Fruit fly (Drosophila melanogaster): ENCODE results near the gene srw.

The srw gene

dm6 chr3L:4253611-4254300, 29.5 kb downstream of the srw start:
- no peak for TF ChIP-seq noc (tag; optimal IDR thresholded peaks at IDR 0.05)

- no peak for TF ChIP-seq noc (tag; optimal IDR thresholded peaks at IDR 0.05)
Observed at dm6 chr3L:4252862-4253610, 30.2 kb downstream of the srw start.

dm6 chr3L:4252121-4252861, 31.0 kb downstream of the srw start:
- no peak for TF ChIP-seq noc (tag; optimal IDR thresholded peaks at IDR 0.05)

dm6 chr3L:4242428-4242827, 40.9 kb downstream of the srw start, which contains the start of gene pav:
Gene pav (plus strand): TSS chr3L:4242734.
- TF ChIP-seq noc (tag; optimal IDR thresholded peaks at IDR 0.05), result no peak

- TF ChIP-seq noc (tag; optimal IDR thresholded peaks at IDR 0.05), result peak; percentile 96
Observed at dm6 chr3L:4239442-4240322, 43.6 kb downstream of the srw start, which contains the start of gene Sqor. Gene Sqor (plus strand): TSS chr3L:4240173.

- TF ChIP-seq noc (tag; optimal IDR thresholded peaks at IDR 0.05), result no peak
Observed at dm6 chr3L:4238195-4238594, 45.1 kb downstream of the srw start.

- no peak for TF ChIP-seq noc (tag; optimal IDR thresholded peaks at IDR 0.05)
Observed at dm6 chr3L:4236097-4236572, 47.1 kb downstream of the srw start, which contains the start of gene ImpL2. Gene ImpL2 (minus strand): TSS chr3L:4236147.

- TF ChIP-seq noc (tag; optimal IDR thresholded peaks at IDR 0.05), result no peak
Observed at dm6 chr3L:4233603-4234277, 49.5 kb downstream of the srw start.
